Fruit fly (Drosophila melanogaster): ENCODE results near the gene Nlg4.

The Nlg4 gene

dm6 chr3R:20280518-20280981 is 75.9 kb downstream of the Nlg4 start:
- no peak for TF ChIP-seq CG17801 (GFP tag; optimal IDR thresholded peaks at IDR 0.05; ENCODE audit: partially characterized antibody)

- TF ChIP-seq CG17801 (GFP tag; optimal IDR thresholded peaks at IDR 0.05; ENCODE audit: partially characterized antibody) = no peak
Measured at dm6 chr3R:20282103-20282502, 77.5 kb downstream of the Nlg4 start.

- no peak for TF ChIP-seq CG17801 (GFP tag; optimal IDR thresholded peaks at IDR 0.05; ENCODE audit: partially characterized antibody)
Measured at dm6 chr3R:20282769-20283530, 78.3 kb downstream of the Nlg4 start.

dm6 chr3R:20283531-20284139 is 79.0 kb downstream of the Nlg4 start:
- no peak for TF ChIP-seq CG17801 (GFP tag; optimal IDR thresholded peaks at IDR 0.05; ENCODE audit: partially characterized antibody)

dm6 chr3R:20284140-20284911 is 79.7 kb downstream of the Nlg4 start:
- TF ChIP-seq CG17801 (GFP tag; optimal IDR thresholded peaks at IDR 0.05; ENCODE audit: partially characterized antibody) = peak; percentile 43

- no peak for TF ChIP-seq CG17801 (GFP tag; optimal IDR thresholded peaks at IDR 0.05; ENCODE audit: partially characterized antibody)
Measured at dm6 chr3R:20285678-20286449, 81.3 kb downstream of the Nlg4 start.

dm6 chr3R:20286758-20287157 is 82.1 kb downstream of the Nlg4 start:
- TF ChIP-seq CG17801 (GFP tag; optimal IDR thresholded peaks at IDR 0.05; ENCODE audit: partially characterized antibody) = no peak

- TF ChIP-seq CG17801 (GFP tag; optimal IDR thresholded peaks at IDR 0.05; ENCODE audit: partially characterized antibody) = no peak
Measured at dm6 chr3R:20288069-20288468, 83.5 kb downstream of the Nlg4 start.

- no peak for TF ChIP-seq CG17801 (GFP tag; optimal IDR thresholded peaks at IDR 0.05; ENCODE audit: partially characterized antibody)
Measured at dm6 chr3R:20288564-20288963, 84.0 kb downstream of the Nlg4 start.

- TF ChIP-seq CG17801 (GFP tag; optimal IDR thresholded peaks at IDR 0.05; ENCODE audit: partially characterized antibody) = no peak
Measured at dm6 chr3R:20291106-20291505, 86.5 kb downstream of the Nlg4 start.

- no peak for TF ChIP-seq CG17801 (GFP tag; optimal IDR thresholded peaks at IDR 0.05; ENCODE audit: partially characterized antibody)
Measured at dm6 chr3R:20291594-20291993, 87.0 kb downstream of the Nlg4 start.

- peak; percentile 14 for TF ChIP-seq CG17801 (GFP tag; optimal IDR thresholded peaks at IDR 0.05; ENCODE audit: partially characterized antibody)
Measured at dm6 chr3R:20292030-20292879, 87.6 kb downstream of the Nlg4 start.

- no peak for TF ChIP-seq CG17801 (GFP tag; optimal IDR thresholded peaks at IDR 0.05; ENCODE audit: partially characterized antibody)
Measured at dm6 chr3R:20292880-20293491, 88.4 kb downstream of the Nlg4 start.

dm6 chr3R:20293661-20294060 is 89.1 kb downstream of the Nlg4 start:
- no peak for TF ChIP-seq CG17801 (GFP tag; optimal IDR thresholded peaks at IDR 0.05; ENCODE audit: partially characterized antibody)
